Worm (Caenorhabditis elegans) whole organism, L1 larva: Measurements from ENCODE around the gene frm-3.

Experiments used
- elt-3 ChIP-seq, 6 experiments: fragments of 150-350 bp in 1 of 6; sonication (generic microtip); optimal IDR thresholded peaks; 2 replicates each; lab custom pipeline; 2017 to 2018; ENCODE audit warnings: missing biosample characterization in 6 of 6, missing genetic modification characterization in 6 of 6, inconsistent platforms in 1 of 6
- fkh-10 ChIP-seq: sonication (generic microtip); optimal IDR thresholded peaks from 2 replicates; lab custom pipeline; 2017; ENCODE audit warnings: missing biosample characterization, missing genetic modification reagents, missing genetic modification characterization
- pqm-1 ChIP-seq: sonication (generic microtip); optimal IDR thresholded peaks from 3 replicates; lab custom pipeline; 2017; ENCODE audit warnings: missing biosample characterization, missing genetic modification characterization

DNA sequence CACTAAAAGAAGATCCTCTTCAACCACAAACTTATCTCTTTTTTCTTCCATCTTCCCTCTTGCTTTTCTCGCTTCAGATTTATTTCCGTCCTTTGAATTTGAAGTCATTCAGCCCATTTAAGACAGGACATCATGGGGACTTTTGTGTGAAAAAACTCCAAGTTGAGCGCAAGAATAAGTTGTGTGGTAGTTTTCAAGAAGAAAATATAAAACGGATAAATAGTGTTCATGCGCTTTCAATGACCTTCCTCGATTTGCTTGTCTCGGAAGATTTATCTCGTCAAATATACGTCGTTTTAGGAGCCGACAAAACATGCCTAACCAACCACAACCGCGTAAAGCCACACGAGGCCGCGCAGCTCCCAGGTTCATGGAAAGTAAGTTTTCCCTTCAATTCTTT lies 59.8 kb downstream of the frm-3 start, which contains the start of gene sto-6:
- TF ChIP-seq fkh-10 = no peak
- no peak for TF ChIP-seq pqm-1 (tag; lab: Kevin White, UChicago)
- TF ChIP-seq elt-3 (tag; optimal IDR thresholded peaks at IDR 0.05; lab: Kevin White, UChicago) = no peak
